Worm (Caenorhabditis elegans) whole organism, L1 larva: ENCODE results near the gene VY10G11R.1.
"Not testable (repeated sequence)": the region's sequence is repeated elsewhere in the genome, so short reads cannot be mapped to it uniquely, and the experiment has no call there.

ENCODE experiments used
- C16A3.4 ChIP-seq: fragments of 150-350 bp; optimal IDR thresholded peaks from 2 replicates; lab custom pipeline; 2014; ENCODE audit warnings: missing biosample characterization, missing genetic modification characterization
- C34B4.2 ChIP-seq: sonication (generic microtip); optimal IDR thresholded peaks from 2 replicates; lab custom pipeline; 2017; ENCODE audit warnings: mild to moderate bottlenecking, missing genetic modification characterization, missing compliant biosample characterization
- ama-1 ChIP-seq: fragments of 150-350 bp; optimal IDR thresholded peaks from 2 replicates; lab custom pipeline; 2014
- blmp-1 ChIP-seq: fragments of 150-350 bp; optimal IDR thresholded peaks from 2 replicates; lab custom pipeline; 2014; ENCODE audit warnings: missing biosample characterization, missing genetic modification characterization
- ceh-8 ChIP-seq: fragments of 200-800 bp; sonication (Bioruptor generic); optimal IDR thresholded peaks from 2 replicates; lab custom pipeline; 2018; ENCODE audit warnings: mild to moderate bottlenecking, missing genetic modification characterization, moderate library complexity, missing compliant biosample characterization
- ceh-82 ChIP-seq, 3 experiments: fragments of 150-350 bp in 1 of 3; sonication (generic microtip) in 2 of 3; optimal IDR thresholded peaks; 2 replicates each; lab custom pipeline; 2014 to 2017; ENCODE audit warnings: missing biosample characterization in 3 of 3, missing genetic modification characterization in 3 of 3
- ceh-88 ChIP-seq: fragments of 200-800 bp; sonication (Bioruptor generic); IDR thresholded peaks from 2 replicates; pipeline ENCODE4 v1.3.6; 2022; ENCODE audit warnings: missing genetic modification characterization, missing compliant biosample characterization
- ces-1 ChIP-seq: fragments of 150-350 bp; optimal IDR thresholded peaks from 2 replicates; lab custom pipeline; 2014; ENCODE audit warnings: missing biosample characterization, missing genetic modification reagents, missing genetic modification characterization
- dpl-1 ChIP-seq, 3 experiments: fragments of 150-350 bp in 2 of 3; sonication (generic microtip) in 1 of 3; optimal IDR thresholded peaks; 2 replicates each; lab custom pipeline; 2014 to 2017; ENCODE audit warnings: missing biosample characterization in 3 of 3, missing genetic modification characterization in 3 of 3, missing genetic modification reagents in 3 of 3
- dsc-1 ChIP-seq: sonication (generic microtip); optimal IDR thresholded peaks from 2 replicates; lab custom pipeline; 2016; ENCODE audit warnings: mild to moderate bottlenecking, missing genetic modification characterization, missing compliant biosample characterization
- efl-1 ChIP-seq, 4 experiments: fragments of 150-350 bp; optimal IDR thresholded peaks in 3 of 4; peaks in 1 of 4; 1 replicate in 1 of 4; 2 replicates in 3 of 4; lab custom pipeline; 2014; ENCODE audit warnings: missing biosample characterization in 2 of 4, missing genetic modification characterization in 2 of 4, missing genetic modification reagents in 2 of 4
- egl-13 ChIP-seq: sonication (generic microtip); optimal IDR thresholded peaks from 2 replicates; lab custom pipeline; 2016; ENCODE audit warnings: missing genotype, missing genetic modification reagents, missing genetic modification characterization, missing compliant biosample characterization
- elt-2 ChIP-seq: sonication (generic microtip); optimal IDR thresholded peaks from 2 replicates; lab custom pipeline; 2016; ENCODE audit warnings: missing genetic modification characterization, mild to moderate bottlenecking, inconsistent platforms, missing compliant biosample characterization, missing genetic modification reagents
- fkh-10 ChIP-seq: sonication (generic microtip); optimal IDR thresholded peaks from 2 replicates; lab custom pipeline; 2017; ENCODE audit warnings: missing biosample characterization, missing genetic modification reagents, missing genetic modification characterization
- hlh-17 ChIP-seq: fragments of 200-800 bp; sonication (Bioruptor generic); optimal IDR thresholded peaks from 2 replicates; lab custom pipeline; 2018; ENCODE audit warnings: missing genetic modification characterization, mild to moderate bottlenecking, missing compliant biosample characterization, moderate library complexity, borderline replicate concordance
- irx-1 ChIP-seq: sonication (generic microtip); optimal IDR thresholded peaks from 2 replicates; lab custom pipeline; 2016; ENCODE audit warnings: missing genetic modification characterization, missing compliant biosample characterization
- isw-1 ChIP-seq: fragments of 200-800 bp; sonication (Bioruptor generic); IDR thresholded peaks from 2 replicates; pipeline ENCODE4 v1.3.6; 2022; ENCODE audit warnings: missing genetic modification characterization, missing compliant biosample characterization
- jun-1 ChIP-seq: fragments of 150-350 bp; optimal IDR thresholded peaks from 2 replicates; lab custom pipeline; 2014; ENCODE audit warnings: missing biosample characterization, missing genetic modification reagents, missing genetic modification characterization
- lin-14 ChIP-seq: fragments of 200-800 bp; sonication (Bioruptor generic); optimal IDR thresholded peaks from 2 replicates; lab custom pipeline; 2018; ENCODE audit warnings: mild to moderate bottlenecking, missing genetic modification characterization, moderate library complexity, missing compliant biosample characterization
- mef-2 ChIP-seq: fragments of 150-350 bp; optimal IDR thresholded peaks from 2 replicates; lab custom pipeline; 2014; ENCODE audit warnings: missing biosample characterization, missing genetic modification characterization
- nhr-20 ChIP-seq: sonication (generic microtip); optimal IDR thresholded peaks from 2 replicates; lab custom pipeline; 2016; ENCODE audit warnings: mild to moderate bottlenecking, missing genetic modification characterization, missing compliant biosample characterization
- nhr-47 ChIP-seq: sonication (generic microtip); optimal IDR thresholded peaks from 2 replicates; lab custom pipeline; 2016; ENCODE audit warnings: mild to moderate bottlenecking, missing genetic modification characterization, moderate library complexity, missing compliant biosample characterization
- nhr-71 ChIP-seq: sonication (generic microtip); optimal IDR thresholded peaks from 2 replicates; lab custom pipeline; 2016; ENCODE audit warnings: mild to moderate bottlenecking, missing genetic modification characterization, moderate library complexity, missing compliant biosample characterization
- swsn-7 ChIP-seq: sonication (generic microtip); optimal IDR thresholded peaks from 2 replicates; lab custom pipeline; 2016; ENCODE audit warnings: missing genetic modification characterization, missing compliant biosample characterization
- unc-30 ChIP-seq: sonication (generic microtip); optimal IDR thresholded peaks from 2 replicates; lab custom pipeline; 2017; ENCODE audit warnings: missing biosample characterization, missing genetic modification characterization
- unc-86 ChIP-seq: sonication (generic microtip); optimal IDR thresholded peaks from 2 replicates; lab custom pipeline; 2016; ENCODE audit warnings: missing genetic modification characterization, missing compliant biosample characterization
- unc-98 ChIP-seq: fragments of 200-800 bp; sonication (Bioruptor generic); IDR thresholded peaks from 2 replicates; pipeline ENCODE4 v1.3.6; 2022; ENCODE audit warnings: missing genetic modification characterization, missing compliant biosample characterization
- zip-4 ChIP-seq: fragments of 200-800 bp; sonication (Bioruptor generic); optimal IDR thresholded peaks from 2 replicates; lab custom pipeline; 2018; ENCODE audit warnings: mild to moderate bottlenecking, missing genetic modification characterization, moderate library complexity, missing compliant biosample characterization
- ztf-4 ChIP-seq: fragments of 150-350 bp; optimal IDR thresholded peaks from 2 replicates; lab custom pipeline; 2014; ENCODE audit warnings: missing biosample characterization, missing genetic modification characterization

VY10G11R.1 gene

ce11 chrIV:16483273-16484204 lies 12.8 kb upstream of the VY10G11R.1 start:
- TF ChIP-seq dsc-1 (tag; lab: Kevin White, UChicago), result no peak
- TF ChIP-seq nhr-71, result peak; percentile 9
- no peak for TF ChIP-seq fkh-10 (GFP tag; lab: Kevin White, UChicago)
- TF ChIP-seq dpl-1 (GFP tag; optimal IDR thresholded peaks at IDR 0.05; lab: Kevin White, UChicago), result peak in 2 of 3 experiments; percentile 7 to 32
- TF ChIP-seq efl-1 (optimal IDR thresholded peaks at IDR 0.05; lab: Kevin White, UChicago), result no peak
- TF ChIP-seq efl-1 (GFP tag; optimal IDR thresholded peaks at IDR 0.05 in 1 of 2; lab: Kevin White, UChicago), result peak; percentile 56 to 94
- TF ChIP-seq blmp-1 (tag; lab: Kevin White, UChicago), result no peak
- TF ChIP-seq jun-1 (tag; lab: Kevin White, UChicago), result no peak

- no peak for TF ChIP-seq ama-1
- TF ChIP-seq isw-1 (GFP tag; lab: Robert Waterston, UW), result no peak
- TF ChIP-seq ztf-4 (tag; lab: Kevin White, UChicago), result no peak
- peak; percentile 47 for TF ChIP-seq dsc-1 (tag; lab: Kevin White, UChicago)
- TF ChIP-seq lin-14 (GFP tag; lab: Kevin White, UChicago), result peak; percentile 6
- TF ChIP-seq hlh-17, result no peak
- TF ChIP-seq nhr-20 (tag; lab: Kevin White, UChicago), result no peak
These were observed 12.0 kb upstream of the VY10G11R.1 start for ce11 chrIV:16482790-16483189.

DNA sequence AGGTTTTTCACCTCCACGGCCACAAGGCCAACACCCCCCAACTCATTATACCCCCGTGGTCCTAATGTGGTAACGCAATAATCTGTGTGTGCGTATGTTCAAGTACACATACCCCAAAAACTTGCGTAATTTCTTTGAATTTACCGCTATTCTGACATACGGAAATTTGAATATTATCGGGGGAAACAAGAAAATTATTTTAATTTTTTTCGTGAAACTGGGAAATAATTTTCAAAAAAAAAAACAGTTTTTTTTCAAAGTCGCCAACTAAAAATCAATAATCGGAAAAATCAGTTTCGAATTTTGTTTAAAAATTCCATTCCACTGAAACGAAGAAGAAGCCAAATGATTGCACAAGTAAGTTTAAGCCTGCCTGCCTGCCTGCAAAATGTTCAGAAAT lies 10.1 kb upstream of the VY10G11R.1 start, which contains the start of gene Y51H4A.938:
TSS of gene Y51H4A.938 (plus strand) at position 301 of the 400 bp plus-strand sequence.
- not testable (repeated sequence) for TF ChIP-seq swsn-7 (tag; lab: Kevin White, UChicago); unc-30 (tag; lab: Kevin White, UChicago); efl-1 (optimal IDR thresholded peaks at IDR 0.05; lab: Kevin White, UChicago); efl-1 (GFP tag; optimal IDR thresholded peaks at IDR 0.05 in 1 of 2; lab: Kevin White, UChicago)

DNA sequence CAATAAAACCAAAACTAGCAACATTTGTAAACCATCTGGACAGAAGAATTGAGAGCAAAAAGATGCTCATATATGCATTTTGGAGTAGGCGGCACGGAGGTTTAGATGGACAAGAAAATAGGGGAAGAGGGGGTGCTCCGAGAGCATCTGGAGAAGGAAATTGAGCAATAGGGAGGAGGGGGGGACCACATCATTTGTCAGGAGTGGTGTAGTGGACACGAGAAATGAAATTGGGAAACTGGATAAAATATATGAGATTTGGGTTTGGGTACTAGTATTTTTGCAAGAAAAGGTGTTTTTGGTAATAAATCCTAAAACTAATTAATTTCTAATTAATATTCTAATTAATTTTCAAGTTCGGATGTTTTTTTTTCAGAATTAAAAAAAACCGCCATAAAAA lies 6.4 kb upstream of the VY10G11R.1 start, which contains the start of gene Y51H4A.1:
TSS of gene Y51H4A.1 (minus strand) at position 127 of the 400 bp plus-strand sequence.
- TF ChIP-seq lin-14 (GFP tag; lab: Kevin White, UChicago), result peak; percentile 27
- no peak for TF ChIP-seq ceh-8 (GFP tag; lab: Kevin White, UChicago)

ce11 chrIV:16476081-16476480 lies 5.3 kb upstream of the VY10G11R.1 start:
- TF ChIP-seq elt-2 (no peak), efl-1 (optimal IDR thresholded peaks at IDR 0.05; lab: Kevin White, UChicago) (no peak), efl-1 (GFP tag; optimal IDR thresholded peaks at IDR 0.05 in 1 of 2; lab: Kevin White, UChicago) (no peak), nhr-71 (no peak), ceh-88 (no peak), swsn-7 (tag; lab: Kevin White, UChicago) (no peak), irx-1 (tag; lab: Kevin White, UChicago) (no peak), C16A3.4 (tag; lab: Kevin White, UChicago) (no peak), zip-4 (GFP tag; lab: Kevin White, UChicago) (no peak), ceh-82 (tag; optimal IDR thresholded peaks at IDR 0.05; lab: Kevin White, UChicago) (peak in 1 of 3 experiments; percentile 33), C34B4.2 (no peak), egl-13 (tag; lab: Kevin White, UChicago) (no peak), unc-86 (tag; lab: Kevin White, UChicago) (no peak), dpl-1 (GFP tag; optimal IDR thresholded peaks at IDR 0.05; lab: Kevin White, UChicago) (peak in 1 of 3 experiments; percentile 16), nhr-47 (tag; lab: Kevin White, UChicago) (no peak), ces-1 (peak; percentile 77), unc-98 (GFP tag; lab: Robert Waterston, UW) (no peak), ceh-8 (GFP tag; lab: Kevin White, UChicago) (no peak), unc-30 (tag; lab: Kevin White, UChicago) (no peak), mef-2 (tag; lab: Kevin White, UChicago) (no peak), dsc-1 (tag; lab: Kevin White, UChicago) (no peak)
